Fruit fly (Drosophila melanogaster) whole organism, adult: ENCODE measurements around the gene Wdr92.

Experiments
- CG11617 ChIP-seq: fragments of 200-800 bp; sonication (Bioruptor generic); optimal IDR thresholded peaks from 2 replicates; lab custom pipeline; 2017; ENCODE audit warnings: mild to moderate bottlenecking, missing biosample characterization, missing genetic modification reagents, missing genetic modification characterization
- CG12768 ChIP-seq: fragments of 200-800 bp; sonication (Bioruptor generic); optimal IDR thresholded peaks from 2 replicates; lab custom pipeline; 2017; ENCODE audit warnings: missing biosample characterization, missing genetic modification characterization, mild to moderate bottlenecking, moderate library complexity, missing genetic modification reagents
- CG14711 ChIP-seq: fragments of 200-800 bp; sonication (Bioruptor generic); optimal IDR thresholded peaks from 2 replicates; lab custom pipeline; 2018; ENCODE audit warnings: missing biosample characterization, mild to moderate bottlenecking, missing genetic modification characterization, moderate library complexity
- CG1620 ChIP-seq: fragments of 200-800 bp; sonication (Bioruptor generic); optimal IDR thresholded peaks from 2 replicates; lab custom pipeline; 2016; ENCODE audit warnings: missing biosample characterization, missing genetic modification characterization
- CG33017 ChIP-seq: fragments of 200-800 bp; sonication (Bioruptor generic); optimal IDR thresholded peaks from 2 replicates; lab custom pipeline; 2018; ENCODE audit warnings: missing biosample characterization, mild to moderate bottlenecking, missing genetic modification characterization, moderate library complexity
- CG5204 ChIP-seq: fragments of 200-800 bp; sonication (Bioruptor generic); optimal IDR thresholded peaks from 2 replicates; lab custom pipeline; 2016; ENCODE audit warnings: missing biosample characterization, missing genetic modification characterization
- CG7045 ChIP-seq: fragments of 200-800 bp; sonication (Bioruptor generic); optimal IDR thresholded peaks from 2 replicates; lab custom pipeline; 2017; ENCODE audit warnings: missing biosample characterization, mild to moderate bottlenecking, missing genetic modification characterization
- CG7101 ChIP-seq: fragments of 200-800 bp; sonication (Bioruptor generic); optimal IDR thresholded peaks from 2 replicates; lab custom pipeline; 2018; ENCODE audit warnings: missing biosample characterization, mild to moderate bottlenecking, missing genetic modification characterization, moderate library complexity
- Clk ChIP-seq: fragments of 200-800 bp; sonication (Bioruptor generic); optimal IDR thresholded peaks from 2 replicates; lab custom pipeline; 2017; ENCODE audit warnings: missing biosample characterization, missing genetic modification characterization
- Crg-1 ChIP-seq: fragments of 200-800 bp; sonication (Bioruptor generic); optimal IDR thresholded peaks from 2 replicates; lab custom pipeline; 2016; ENCODE audit warnings: missing biosample characterization, missing genetic modification characterization
- Hr96 ChIP-seq: fragments of 200-800 bp; sonication (Bioruptor generic); optimal IDR thresholded peaks from 2 replicates; lab custom pipeline; 2016; ENCODE audit warnings: missing biosample characterization, missing genetic modification characterization
- Mnt ChIP-seq: fragments of 200-800 bp; sonication (Bioruptor generic); optimal IDR thresholded peaks from 2 replicates; lab custom pipeline; 2016; ENCODE audit warnings: missing biosample characterization, mild to moderate bottlenecking, missing genetic modification characterization
- bab1 ChIP-seq: fragments of 200-800 bp; sonication (Bioruptor generic); optimal IDR thresholded peaks from 3 replicates; lab custom pipeline; 2019; ENCODE audit warnings: missing biosample characterization, mild to moderate bottlenecking, missing genetic modification characterization, moderate library complexity
- cic ChIP-seq: fragments of 200-800 bp; sonication (Bioruptor generic); optimal IDR thresholded peaks from 2 replicates; lab custom pipeline; 2017; ENCODE audit warnings: missing biosample characterization, mild to moderate bottlenecking, missing genetic modification characterization, moderate library complexity
- cnc ChIP-seq, 2 experiments: fragments of >200 bp; optimal IDR thresholded peaks; 2 replicates each; lab custom pipeline; 2017
- kay ChIP-seq: fragments of 200-800 bp; sonication (Bioruptor generic); peaks from one replicate; lab custom pipeline; 2016; ENCODE audit warnings: missing biosample characterization, missing genetic modification characterization, borderline replicate concordance
- ovo ChIP-seq: fragments of 200-800 bp; sonication (Bioruptor generic); optimal IDR thresholded peaks from 2 replicates; lab custom pipeline; 2016; ENCODE audit warnings: missing biosample characterization, missing genetic modification characterization
- pad ChIP-seq: fragments of 200-800 bp; sonication (Bioruptor generic); optimal IDR thresholded peaks from 3 replicates; lab custom pipeline; 2017; ENCODE audit warnings: missing biosample characterization, missing genetic modification characterization, mild to moderate bottlenecking, moderate library complexity, missing genetic modification reagents
- tj ChIP-seq: fragments of 200-800 bp; sonication (Bioruptor generic); optimal IDR thresholded peaks from 3 replicates; lab custom pipeline; 2017; ENCODE audit warnings: missing biosample characterization, mild to moderate bottlenecking, missing genetic modification characterization, moderate library complexity
- toe ChIP-seq: fragments of 200-800 bp; sonication (Bioruptor generic); optimal IDR thresholded peaks from 2 replicates; lab custom pipeline; 2016; ENCODE audit warnings: missing biosample characterization, missing genetic modification characterization

Gene Wdr92

DNA sequence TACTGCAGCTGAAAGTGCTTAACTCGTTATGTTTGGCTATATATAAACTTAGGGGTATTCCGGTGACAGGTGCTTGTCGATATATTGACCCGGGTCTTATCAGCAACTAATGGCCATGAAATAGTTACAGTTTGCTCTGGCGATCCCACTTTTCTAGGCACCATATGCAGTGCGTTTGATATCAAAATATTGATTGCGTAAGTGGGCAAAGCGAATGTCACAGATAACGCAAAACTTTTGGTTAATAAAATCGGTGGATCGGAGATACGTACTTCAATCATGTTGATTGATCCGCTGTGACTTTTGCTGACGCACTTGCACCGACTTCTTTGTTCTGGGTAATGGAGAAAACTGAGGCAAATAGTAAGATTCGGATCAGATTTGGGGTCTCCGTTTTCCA is 3.4 kb upstream of the Wdr92 start:
- TF ChIP-seq pad (GFP tag; lab: Kevin White, UChicago), result no peak
- TF ChIP-seq CG33017 (tag; lab: Kevin White, UChicago), result no peak
- TF ChIP-seq Crg-1, result peak; percentile 27

DNA sequence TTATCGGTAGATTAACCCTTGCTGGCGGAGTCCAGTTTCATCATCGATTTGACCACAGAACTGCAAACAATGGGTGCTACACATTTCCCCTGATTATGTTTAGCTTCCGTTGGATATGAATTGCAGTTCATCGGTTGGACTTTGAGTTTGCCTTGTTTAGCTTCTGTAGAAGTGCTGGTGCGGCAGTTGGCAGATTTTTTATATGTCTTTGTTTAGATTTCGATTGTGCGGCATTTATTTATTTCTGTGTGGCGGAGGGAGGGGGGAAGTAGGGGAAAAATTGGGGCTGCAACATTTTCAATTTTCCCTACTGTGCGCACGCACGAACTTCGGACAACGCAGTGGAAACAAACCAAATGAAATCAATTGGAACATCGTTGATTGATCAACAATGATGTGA is 2.2 kb upstream of the Wdr92 start:
- TF ChIP-seq CG33017 (tag; lab: Kevin White, UChicago) (no peak), Clk (GFP tag; lab: Kevin White, UChicago) (no peak), tj (GFP tag; lab: Kevin White, UChicago) (peak; percentile 95), pad (GFP tag; lab: Kevin White, UChicago) (peak; percentile 13), CG7101 (tag; lab: Kevin White, UChicago) (no peak)

DNA sequence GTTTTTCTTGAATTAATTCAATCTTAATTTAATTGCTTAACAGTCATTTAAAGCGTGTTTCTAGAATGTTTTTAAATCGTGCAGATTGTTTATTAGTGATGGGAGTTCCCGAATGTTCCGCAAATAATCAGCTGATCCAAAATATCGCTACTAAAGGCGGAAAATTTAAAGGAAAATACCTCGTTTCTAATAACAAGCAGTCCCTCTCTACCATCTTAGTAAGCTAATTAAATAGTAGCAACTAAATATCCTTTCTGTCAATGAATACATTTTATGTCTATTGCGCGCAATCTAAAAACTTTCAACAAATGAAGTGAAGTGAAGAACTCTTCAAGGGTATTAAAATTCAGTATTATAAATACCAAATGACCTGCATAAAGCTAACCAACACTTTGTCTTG is 4.5 kb downstream of the Wdr92 start, which contains the start of gene CG5290:
TSS of gene CG5290 (minus strand) at position 118 of the 400 bp plus-strand sequence.
- TF ChIP-seq CG14711 (tag; lab: Kevin White, UChicago), result peak; percentile 47
- TF ChIP-seq Hr96, result no peak
- TF ChIP-seq bab1 (GFP tag; lab: Kevin White, UChicago), result peak; percentile 72
- TF ChIP-seq Mnt (GFP tag; lab: Kevin White, UChicago), result peak; percentile 65
- TF ChIP-seq CG1620 (GFP tag; lab: Kevin White, UChicago), result peak; percentile 56
- TF ChIP-seq CG33017 (tag; lab: Kevin White, UChicago), result peak; percentile 45
- no peak for TF ChIP-seq CG5204
- peak; percentile 17 for TF ChIP-seq CG7045 (GFP tag; lab: Kevin White, UChicago)
- TF ChIP-seq cnc (optimal IDR thresholded peaks at IDR 0.05; lab: Kevin White, UChicago), result no peak
- peak; percentile 93 for TF ChIP-seq kay (GFP tag; lab: Kevin White, UChicago)
- TF ChIP-seq ovo (GFP tag; lab: Kevin White, UChicago), result no peak
- peak; percentile 60 for TF ChIP-seq CG7101 (tag; lab: Kevin White, UChicago)
- TF ChIP-seq pad (GFP tag; lab: Kevin White, UChicago), result peak; percentile 44
- peak; percentile 48 for TF ChIP-seq Crg-1
- TF ChIP-seq tj (GFP tag; lab: Kevin White, UChicago), result peak; percentile 41
- peak; percentile 33 for TF ChIP-seq toe (GFP tag; lab: Kevin White, UChicago)
- TF ChIP-seq Clk (GFP tag; lab: Kevin White, UChicago), result no peak
- TF ChIP-seq CG11617 (GFP tag; lab: Kevin White, UChicago), result peak; percentile 68
- peak; percentile 50 for TF ChIP-seq CG12768
- TF ChIP-seq cic, result no peak

DNA sequence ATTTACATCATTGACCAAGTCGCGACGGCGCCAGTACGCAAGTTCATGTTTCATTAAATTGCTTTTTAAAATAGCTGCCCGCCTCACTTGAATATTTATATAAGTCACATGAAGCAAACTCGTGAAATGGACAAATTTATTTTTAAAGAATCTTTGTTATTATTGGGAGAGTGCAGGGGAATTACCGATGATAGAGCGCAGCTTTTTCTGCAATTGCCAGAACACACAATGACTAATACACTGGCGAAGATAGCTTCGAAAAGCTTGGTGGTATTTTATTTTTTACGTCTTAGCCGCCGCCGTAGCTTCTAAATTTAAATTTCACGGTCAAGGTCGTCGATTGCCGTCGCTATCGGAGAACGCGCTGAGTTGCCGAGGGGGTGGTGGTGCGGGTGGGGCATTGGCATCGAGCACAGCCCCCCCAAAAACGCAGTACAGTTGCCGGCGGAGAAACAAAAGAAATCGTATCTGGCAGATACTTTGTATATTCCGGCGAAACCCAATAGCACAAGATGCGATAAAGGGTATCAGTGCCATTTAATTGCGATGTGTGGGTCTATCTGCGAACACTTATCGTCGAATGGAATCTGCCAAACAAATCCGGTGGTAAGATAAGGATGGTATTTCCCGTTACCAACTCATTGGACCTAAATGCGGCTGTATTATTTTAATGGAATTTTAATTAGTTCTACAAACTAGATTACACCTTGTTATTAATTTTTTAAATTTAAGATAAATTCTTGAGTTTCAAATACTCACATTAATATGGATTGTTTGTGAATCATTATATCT is 5.2 kb downstream of the Wdr92 start:
- TF ChIP-seq cic (peak; percentile 67), kay (GFP tag; lab: Kevin White, UChicago) (peak; percentile 90), CG33017 (tag; lab: Kevin White, UChicago) (no peak)

DNA sequence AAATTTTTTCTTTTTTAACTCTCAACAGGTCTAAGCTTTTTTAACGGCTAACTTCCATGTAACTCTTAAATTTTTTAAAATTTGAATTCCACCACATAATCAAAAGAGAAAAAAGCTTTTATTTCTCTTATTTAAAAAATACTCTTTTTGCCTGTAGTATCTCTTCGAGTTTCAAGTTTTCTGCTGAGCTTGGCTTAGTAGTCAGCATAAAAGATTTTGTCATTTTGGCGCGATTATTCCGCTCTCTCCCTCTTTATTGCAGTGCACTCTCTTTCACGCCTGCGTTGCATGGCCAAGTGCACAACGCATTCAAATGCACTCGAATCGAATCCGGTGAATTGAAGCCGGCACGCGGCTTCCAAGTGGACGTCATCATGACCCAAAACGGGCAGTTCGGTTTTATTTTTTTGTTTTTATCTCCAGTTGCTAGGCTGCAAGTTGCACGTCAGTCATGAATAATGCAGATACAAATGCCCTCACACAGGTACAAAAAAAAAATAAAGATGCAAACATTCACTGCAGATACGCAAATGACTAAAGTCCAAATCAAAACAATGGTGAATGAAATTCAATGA is 6.1 kb downstream of the Wdr92 start:
- TF ChIP-seq cnc (optimal IDR thresholded peaks at IDR 0.05; lab: Kevin White, UChicago) (no peak), kay (GFP tag; lab: Kevin White, UChicago) (peak; percentile 96), cic (peak; percentile 65), CG14711 (tag; lab: Kevin White, UChicago) (peak; percentile 14), CG12768 (peak; percentile 37), tj (GFP tag; lab: Kevin White, UChicago) (peak; percentile 100)

DNA sequence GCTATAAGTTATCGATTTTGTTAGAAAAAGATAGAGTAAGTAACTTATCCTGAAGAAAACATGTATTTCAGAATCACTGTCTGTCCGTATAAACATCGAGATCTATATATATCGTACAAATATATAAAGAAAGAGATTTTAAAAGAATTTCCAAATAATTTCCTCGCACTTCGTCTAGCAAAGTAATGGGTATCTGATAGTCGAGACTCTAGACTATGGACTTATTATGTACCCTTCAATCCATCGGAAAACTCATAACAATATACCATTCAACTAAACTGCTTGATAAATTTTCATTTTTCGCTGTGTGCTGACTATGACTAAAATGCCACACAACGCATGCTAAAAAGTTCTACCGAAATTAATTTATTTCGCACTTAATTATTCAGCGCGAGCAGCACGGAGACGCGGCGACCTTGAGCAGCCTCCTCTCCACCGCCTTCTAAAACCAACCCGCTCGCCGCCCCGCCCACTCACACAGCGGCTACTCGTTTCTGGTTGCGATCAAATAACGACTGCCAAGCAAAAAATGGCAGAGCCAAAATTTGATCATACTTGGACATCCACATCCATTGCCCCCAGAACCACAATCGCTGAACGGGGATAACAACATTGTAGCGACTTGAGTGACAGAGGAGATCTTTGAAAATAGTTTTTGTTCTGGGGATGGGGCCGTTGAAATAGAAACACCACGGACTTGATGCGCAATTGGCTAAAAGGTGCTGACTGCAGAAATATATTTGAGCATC is 8.0 kb downstream of the Wdr92 start:
- TF ChIP-seq Clk (GFP tag; lab: Kevin White, UChicago) (no peak), CG7101 (tag; lab: Kevin White, UChicago) (no peak), CG7045 (GFP tag; lab: Kevin White, UChicago) (no peak), Mnt (GFP tag; lab: Kevin White, UChicago) (no peak), cnc (optimal IDR thresholded peaks at IDR 0.05; lab: Kevin White, UChicago) (no peak), pad (GFP tag; lab: Kevin White, UChicago) (no peak), Crg-1 (no peak), CG12768 (no peak), tj (GFP tag; lab: Kevin White, UChicago) (peak; percentile 84)
